Worm (Caenorhabditis elegans) whole organism, L4 larva: ENCODE results near the gene nspc-16.
"Not testable (repeated sequence)": the region's sequence is repeated elsewhere in the genome, so short reads cannot be mapped to it uniquely, and the experiment has no call there.

Experiments used
- ceh-28 ChIP-seq: fragments of 150-350 bp; optimal IDR thresholded peaks from 2 replicates; lab custom pipeline; 2014; ENCODE audit warnings: missing biosample characterization, missing genetic modification reagents, missing genetic modification characterization
- cey-2 ChIP-seq: sonication (generic microtip); optimal IDR thresholded peaks from 3 replicates; lab custom pipeline; 2017; ENCODE audit warnings: missing genetic modification characterization, mild to moderate bottlenecking, missing compliant biosample characterization, antibody characterized with exemption, borderline replicate concordance; ENCODE audit not compliant: insufficient read depth
- fos-1 ChIP-seq: fragments of 150-350 bp; optimal IDR thresholded peaks from 2 replicates; lab custom pipeline; 2014; ENCODE audit warnings: missing biosample characterization, missing genetic modification characterization
- hlh-30 ChIP-seq: sonication (generic microtip); optimal IDR thresholded peaks from 2 replicates; lab custom pipeline; 2017; ENCODE audit warnings: antibody characterized with exemption, mild to moderate bottlenecking, missing genetic modification characterization, missing compliant biosample characterization; ENCODE audit not compliant: insufficient read depth
- nhr-10 ChIP-seq: fragments of 150-350 bp; optimal IDR thresholded peaks from 2 replicates; lab custom pipeline; 2014; ENCODE audit warnings: missing biosample characterization, missing genetic modification characterization
- nhr-28 ChIP-seq: fragments of 150-350 bp; optimal IDR thresholded peaks from 2 replicates; lab custom pipeline; 2014; ENCODE audit warnings: missing biosample characterization, missing genetic modification characterization
- pqm-1 ChIP-seq: sonication (generic microtip); optimal IDR thresholded peaks from 2 replicates; lab custom pipeline; 2017; ENCODE audit warnings: missing biosample characterization, missing genetic modification characterization
- skn-1 ChIP-seq: fragments of 150-350 bp; optimal IDR thresholded peaks from 2 replicates; lab custom pipeline; 2014; ENCODE audit warnings: missing biosample characterization, missing genetic modification characterization
- zip-11 ChIP-seq: fragments of 200-800 bp; sonication (Bioruptor generic); IDR thresholded peaks from 2 replicates; pipeline ENCODE4 v1.3.6; 2022; ENCODE audit warnings: missing genetic modification characterization, missing compliant biosample characterization

- TF ChIP-seq fos-1; skn-1 (tag; lab: Kevin White, UChicago); hlh-30; nhr-28 (tag; lab: Kevin White, UChicago); nhr-10 (tag; lab: Kevin White, UChicago); pqm-1 (tag; lab: Kevin White, UChicago); zip-11; ceh-28 (tag; lab: Kevin White, UChicago); cey-2 (tag; lab: Kevin White, UChicago): not testable (repeated sequence)
These were observed 5.0 kb downstream of the nspc-16 start, which contains the start of gene nspc-19 for ce11 chrX:14528399-14528798.
